Fruit fly (Drosophila melanogaster) whole organism, adult: Measurements from ENCODE around the gene Septin2.

Source experiments
- CG11617 ChIP-seq: fragments of 200-800 bp; sonication (Bioruptor generic); optimal IDR thresholded peaks from 2 replicates; lab custom pipeline; 2017; ENCODE audit warnings: mild to moderate bottlenecking, missing biosample characterization, missing genetic modification reagents, missing genetic modification characterization
- CG14711 ChIP-seq: fragments of 200-800 bp; sonication (Bioruptor generic); optimal IDR thresholded peaks from 2 replicates; lab custom pipeline; 2018; ENCODE audit warnings: missing biosample characterization, mild to moderate bottlenecking, missing genetic modification characterization, moderate library complexity
- CG1620 ChIP-seq: fragments of 200-800 bp; sonication (Bioruptor generic); optimal IDR thresholded peaks from 2 replicates; lab custom pipeline; 2016; ENCODE audit warnings: missing biosample characterization, missing genetic modification characterization
- CG33017 ChIP-seq: fragments of 200-800 bp; sonication (Bioruptor generic); optimal IDR thresholded peaks from 2 replicates; lab custom pipeline; 2018; ENCODE audit warnings: missing biosample characterization, mild to moderate bottlenecking, missing genetic modification characterization, moderate library complexity
- CG7101 ChIP-seq: fragments of 200-800 bp; sonication (Bioruptor generic); optimal IDR thresholded peaks from 2 replicates; lab custom pipeline; 2018; ENCODE audit warnings: missing biosample characterization, mild to moderate bottlenecking, missing genetic modification characterization, moderate library complexity
- Crg-1 ChIP-seq: fragments of 200-800 bp; sonication (Bioruptor generic); optimal IDR thresholded peaks from 2 replicates; lab custom pipeline; 2016; ENCODE audit warnings: missing biosample characterization, missing genetic modification characterization
- Hr96 ChIP-seq: fragments of 200-800 bp; sonication (Bioruptor generic); optimal IDR thresholded peaks from 2 replicates; lab custom pipeline; 2016; ENCODE audit warnings: missing biosample characterization, missing genetic modification characterization
- bab1 ChIP-seq: fragments of 200-800 bp; sonication (Bioruptor generic); optimal IDR thresholded peaks from 3 replicates; lab custom pipeline; 2019; ENCODE audit warnings: missing biosample characterization, mild to moderate bottlenecking, missing genetic modification characterization, moderate library complexity
- cnc ChIP-seq, 2 experiments: fragments of >200 bp; optimal IDR thresholded peaks; 2 replicates each; lab custom pipeline; 2017
- kay ChIP-seq: fragments of 200-800 bp; sonication (Bioruptor generic); peaks from one replicate; lab custom pipeline; 2016; ENCODE audit warnings: missing biosample characterization, missing genetic modification characterization, borderline replicate concordance
- ovo ChIP-seq: fragments of 200-800 bp; sonication (Bioruptor generic); optimal IDR thresholded peaks from 2 replicates; lab custom pipeline; 2016; ENCODE audit warnings: missing biosample characterization, missing genetic modification characterization
- pad ChIP-seq: fragments of 200-800 bp; sonication (Bioruptor generic); optimal IDR thresholded peaks from 3 replicates; lab custom pipeline; 2017; ENCODE audit warnings: missing biosample characterization, missing genetic modification characterization, mild to moderate bottlenecking, moderate library complexity, missing genetic modification reagents
- tj ChIP-seq: fragments of 200-800 bp; sonication (Bioruptor generic); optimal IDR thresholded peaks from 3 replicates; lab custom pipeline; 2017; ENCODE audit warnings: missing biosample characterization, mild to moderate bottlenecking, missing genetic modification characterization, moderate library complexity
- toe ChIP-seq: fragments of 200-800 bp; sonication (Bioruptor generic); optimal IDR thresholded peaks from 2 replicates; lab custom pipeline; 2016; ENCODE audit warnings: missing biosample characterization, missing genetic modification characterization

DNA sequence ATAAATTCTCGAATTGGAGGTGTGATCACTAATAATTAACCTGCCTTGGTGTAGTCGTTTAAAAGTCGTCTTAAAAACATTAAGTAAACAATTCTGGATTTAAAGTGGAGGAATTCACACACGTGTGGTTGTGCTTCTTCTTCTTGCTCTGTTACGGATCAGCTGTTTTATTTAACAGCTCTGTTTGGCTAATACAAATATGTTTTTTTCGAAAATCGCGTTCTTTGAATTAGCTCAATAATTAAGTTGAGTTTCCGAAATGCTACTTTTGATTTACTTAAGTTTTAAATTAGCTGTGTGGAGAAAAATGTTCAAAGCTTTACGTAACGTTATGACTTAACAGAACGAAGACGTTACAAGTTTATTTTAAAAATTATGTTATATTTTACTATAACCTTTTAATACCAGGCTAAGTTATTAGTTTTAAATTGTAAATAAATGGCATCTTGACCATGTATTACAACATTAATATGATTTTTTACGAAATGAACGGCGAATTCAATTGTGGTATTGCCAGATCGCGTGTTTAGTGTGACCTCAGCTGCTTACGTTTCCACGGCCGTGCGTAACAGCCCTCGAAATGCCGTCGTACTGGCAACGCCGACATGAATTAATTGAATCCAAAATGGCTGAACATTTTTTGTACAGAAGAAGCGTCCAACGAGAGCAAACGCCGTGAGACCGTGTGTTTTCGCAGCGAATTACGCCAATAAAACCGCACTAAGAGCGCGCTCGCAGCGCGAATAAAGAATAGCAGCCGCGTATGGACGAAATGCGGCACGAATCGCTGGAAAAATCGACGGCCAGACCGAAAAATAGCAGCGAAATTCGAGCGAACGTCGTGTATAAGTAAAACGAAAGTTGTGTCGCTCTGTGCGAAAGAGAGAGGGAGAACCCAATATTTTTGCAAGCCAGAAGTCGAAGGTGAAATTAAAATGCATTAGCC is 4.6 kb upstream of the Septin2 start, which contains the start of the genes Pus1 and bon:
- TF ChIP-seq CG1620 (GFP tag; lab: Kevin White, UChicago) (peak; percentile 41), kay (GFP tag; lab: Kevin White, UChicago) (no peak), CG14711 (tag; lab: Kevin White, UChicago) (no peak), ovo (GFP tag; lab: Kevin White, UChicago) (no peak), CG7101 (peak; percentile 4), pad (GFP tag; lab: Kevin White, UChicago) (no peak), toe (GFP tag; lab: Kevin White, UChicago) (no peak), Hr96 (GFP tag; lab: Kevin White, UChicago) (no peak), CG11617 (GFP tag; lab: Kevin White, UChicago) (peak; percentile 38), bab1 (peak; percentile 18), cnc (optimal IDR thresholded peaks at IDR 0.05; lab: Kevin White, UChicago) (no peak), CG33017 (tag; lab: Kevin White, UChicago) (no peak), tj (GFP tag; lab: Kevin White, UChicago) (no peak), Crg-1 (GFP tag; lab: Kevin White, UChicago) (no peak)
